Worm (Caenorhabditis elegans): Measurements from ENCODE around the gene ttr-14.

Gene ttr-14

DNA sequence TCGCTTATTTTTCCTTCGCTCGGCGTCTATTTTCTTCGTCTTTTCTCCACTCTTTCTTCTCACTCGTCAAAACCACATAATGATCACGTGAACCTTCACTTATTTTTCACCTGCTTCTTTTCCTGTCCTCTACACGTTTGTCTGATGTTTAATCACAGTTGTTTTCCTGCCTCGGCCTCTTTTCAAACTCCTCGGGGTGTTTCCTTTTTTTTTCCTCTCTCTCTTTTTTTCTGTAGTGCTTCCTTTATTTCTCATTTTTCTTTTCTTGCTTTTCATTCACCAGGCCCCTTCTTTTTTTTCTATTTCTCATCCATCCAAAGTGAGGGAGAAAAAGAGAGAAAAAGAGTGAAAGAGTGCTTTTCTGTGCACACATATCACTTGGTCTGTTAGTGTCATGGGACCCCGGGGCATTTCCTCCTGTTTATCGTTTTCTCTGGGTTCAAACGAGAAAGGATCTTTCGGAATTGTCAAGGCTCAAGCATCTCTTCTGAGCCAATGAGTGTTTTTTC is 16.3 kb upstream of the ttr-14 start (continued):
- TF ChIP-seq rec-8 (tag; optimal IDR thresholded peaks at IDR 0.05) (no peak), K11D2.4 (GFP tag; IDR thresholded peaks at IDR 0.05) (peak; percentile 72), B0336.3 (GFP tag; IDR thresholded peaks at IDR 0.05) (peak; percentile 59; the same call in 1 of the 2 replicates), snpc-3.4 (tag; optimal IDR thresholded peaks at IDR 0.05) (no peak), F22D6.2 (tag; optimal IDR thresholded peaks at IDR 0.05) (peak; percentile 71), ceh-27 (GFP tag; optimal IDR thresholded peaks at IDR 0.05) (no peak), efl-1 (GFP tag; optimal IDR thresholded peaks at IDR 0.05) (no peak), fkh-3 (tag; optimal IDR thresholded peaks at IDR 0.05) (no peak), sdz-38 (tag; optimal IDR thresholded peaks at IDR 0.05) (no peak), nhr-80 (tag; optimal IDR thresholded peaks at IDR 0.05) (peak; percentile 75), mcd-1 (GFP tag; IDR thresholded peaks at IDR 0.05) (0 out of 2 replicates have a peak, but pooled peaks have one; percentile 25), lsy-27 (tag; optimal IDR thresholded peaks at IDR 0.05; ENCODE audit: borderline replicate concordance, insufficient read depth) (no peak), chd-7 (tag; optimal IDR thresholded peaks at IDR 0.05) (peak; percentile 59), atf-7 (tag; optimal IDR thresholded peaks at IDR 0.05) (peak; percentile 56), C06A6.2 (GFP tag; conservative IDR thresholded peaks at IDR 0.05) (peak; percentile 75), F10E7.11 (tag; optimal IDR thresholded peaks at IDR 0.05) (no peak), ztf-18 (tag; optimal IDR thresholded peaks at IDR 0.05) (peak; percentile 22), gei-17 (GFP tag; optimal IDR thresholded peaks at IDR 0.05) (peak; percentile 31), mes-4 (tag; optimal IDR thresholded peaks at IDR 0.05) (no peak), athp-1 (tag; optimal IDR thresholded peaks at IDR 0.05) (no peak), Y95B8A.8 (GFP tag; IDR thresholded peaks at IDR 0.05) (0 out of 2 replicates have a peak, but pooled peaks have one; percentile 14), madf-6 (GFP tag; IDR thresholded peaks at IDR 0.05) (no peak), snpc-4 (GFP tag; optimal IDR thresholded peaks at IDR 0.05) (no peak), snpc-4 (tag; optimal IDR thresholded peaks at IDR 0.05) (peak in 3 of 4 experiments; percentile 30 to 43 (median 34)), F57C9.4 (tag; optimal IDR thresholded peaks at IDR 0.05) (no peak), lin-54 (GFP tag; optimal IDR thresholded peaks at IDR 0.05) (peak; percentile 24), ekl-4 (GFP tag; IDR thresholded peaks at IDR 0.05) (no peak), egl-44 (GFP tag; IDR thresholded peaks at IDR 0.05) (0 out of 2 replicates have a peak, but pooled peaks have one; percentile 34), lin-35 (GFP tag; optimal IDR thresholded peaks at IDR 0.05) (peak in 1 of 3 experiments; percentile 78), ztf-25 (GFP tag; IDR thresholded peaks at IDR 0.05) (no peak), bed-2 (GFP tag; IDR thresholded peaks at IDR 0.05) (no peak), nfyb-1 (GFP tag; IDR thresholded peaks at IDR 0.05) (peak; percentile 76; the same call in 1 of the 2 replicates), nhr-179 (tag; optimal IDR thresholded peaks at IDR 0.05) (no peak), dox-1 (GFP tag; IDR thresholded peaks at IDR 0.05) (peak; percentile 57), dpl-1 (GFP tag; optimal IDR thresholded peaks at IDR 0.05) (no peak), sptf-2 (GFP tag; optimal IDR thresholded peaks at IDR 0.05) (no peak), ceh-79 (tag; optimal IDR thresholded peaks at IDR 0.05) (no peak), B0035.1 (tag; optimal IDR thresholded peaks at IDR 0.05) (no peak), hsf-1 (GFP tag; IDR thresholded peaks at IDR 0.05) (no peak), lag-1 (GFP tag; IDR thresholded peaks at IDR 0.05) (no peak), ztf-26 (tag; optimal IDR thresholded peaks at IDR 0.05) (peak; percentile 66), hrde-1 (tag; optimal IDR thresholded peaks at IDR 0.05; ENCODE audit: borderline replicate concordance) (no peak), lin-26 (GFP tag; IDR thresholded peaks at IDR 0.05) (peak; percentile 61; the same call in 1 of the 2 replicates), Y53F4B.3 (GFP tag; IDR thresholded peaks at IDR 0.05) (no peak), nfya-2 (GFP tag; IDR thresholded peaks at IDR 0.05) (no peak), zim-3 (tag; optimal IDR thresholded peaks at IDR 0.05) (no peak), mel-28 (tag; optimal IDR thresholded peaks at IDR 0.05; ENCODE audit: borderline replicate concordance) (no peak)
